Worm (Caenorhabditis elegans) whole organism, young adult: ENCODE measurements around the gene C10G8.3.
A peak's percentile ranks its signal among the peaks of the same experiment; 100 is the strongest.

Experiments
- B0261.1 ChIP-seq: sonication (generic microtip); optimal IDR thresholded peaks from 2 replicates; lab custom pipeline; 2016; ENCODE audit warnings: mild to moderate bottlenecking, missing genetic modification characterization, moderate library complexity, missing compliant biosample characterization
- D2030.7 ChIP-seq: fragments of 200-800 bp; sonication (Bioruptor generic); IDR thresholded peaks from 2 replicates; pipeline ENCODE4 v1.3.6; 2022; ENCODE audit warnings: missing genetic modification reagents, missing genetic modification characterization, missing compliant biosample characterization
- F33H1.4 ChIP-seq: fragments of 200-800 bp; sonication (Bioruptor generic); IDR thresholded peaks from 2 replicates; pipeline ENCODE4 v1.3.6; 2022; ENCODE audit warnings: missing genetic modification reagents, missing genetic modification characterization, missing compliant biosample characterization
- F37B4.10 ChIP-seq: fragments of 200-800 bp; sonication (Bioruptor generic); IDR thresholded peaks from 2 replicates; pipeline ENCODE4 v1.3.6; 2022; ENCODE audit warnings: missing genetic modification characterization, missing compliant biosample characterization
- F39B2.1 ChIP-seq: fragments of 200-800 bp; sonication (Bioruptor generic); IDR thresholded peaks from 2 replicates; pipeline ENCODE4 v1.3.6; 2022; ENCODE audit warnings: missing genetic modification reagents, missing genetic modification characterization, missing compliant biosample characterization
- K12H6.12 ChIP-seq: fragments of 200-800 bp; sonication (Bioruptor generic); optimal IDR thresholded peaks from 2 replicates; lab custom pipeline; 2018; ENCODE audit warnings: mild to moderate bottlenecking, missing genetic modification characterization, missing compliant biosample characterization
- T26A5.8 ChIP-seq: sonication (generic microtip); optimal IDR thresholded peaks from 2 replicates; lab custom pipeline; 2016; ENCODE audit warnings: missing genetic modification characterization, missing compliant biosample characterization
- Y53F4B.3 ChIP-seq: fragments of 200-800 bp; sonication (Bioruptor generic); IDR thresholded peaks from 2 replicates; pipeline ENCODE4 v1.3.6; 2022; ENCODE audit warnings: missing genetic modification reagents, missing genetic modification characterization, missing compliant biosample characterization
- akir-1 ChIP-seq: fragments of 200-800 bp; sonication (Bioruptor generic); optimal IDR thresholded peaks from 2 replicates; lab custom pipeline; 2018; ENCODE audit warnings: mild to moderate bottlenecking, missing genetic modification characterization, moderate library complexity, missing compliant biosample characterization
- attf-3 ChIP-seq: fragments of 200-800 bp; sonication (Bioruptor generic); conservative IDR thresholded peaks from 2 replicates; pipeline ENCODE4 v1.3.6; 2022; ENCODE audit warnings: missing genetic modification reagents, missing genetic modification characterization, missing compliant biosample characterization
- attf-5 ChIP-seq: fragments of 200-800 bp; sonication (Bioruptor generic); optimal IDR thresholded peaks from 2 replicates; lab custom pipeline; 2018; ENCODE audit warnings: mild to moderate bottlenecking, missing genetic modification characterization, missing compliant biosample characterization
- bed-2 ChIP-seq: fragments of 200-800 bp; sonication (Bioruptor generic); IDR thresholded peaks from 2 replicates; pipeline ENCODE4 v1.3.6; 2022; ENCODE audit warnings: missing genetic modification reagents, missing genetic modification characterization, missing compliant biosample characterization
- cebp-1 ChIP-seq, 2 experiments: fragments of 200-800 bp in 1 of 2; sonication (Bioruptor generic) in 1 of 2; sonication (generic microtip) in 1 of 2; IDR thresholded peaks in 1 of 2; optimal IDR thresholded peaks in 1 of 2; 2 replicates each; pipeline versions ENCODE4 v1.3.6 to Lab custom; 2017 to 2022; ENCODE audit warnings: missing compliant biosample characterization in 2 of 2, missing genetic modification characterization in 2 of 2, mild to moderate bottlenecking in 1 of 2, missing genetic modification reagents in 1 of 2, moderate library complexity in 1 of 2
- ceh-27 ChIP-seq: fragments of 200-800 bp; sonication (Bioruptor generic); optimal IDR thresholded peaks from 2 replicates; lab custom pipeline; 2018; ENCODE audit warnings: mild to moderate bottlenecking, missing genetic modification characterization, moderate library complexity, missing compliant biosample characterization
- ceh-58 ChIP-seq: fragments of 200-800 bp; sonication (Bioruptor generic); IDR thresholded peaks from 2 replicates; pipeline ENCODE4 v1.3.6; 2022; ENCODE audit warnings: missing genetic modification characterization, missing compliant biosample characterization
- die-1 ChIP-seq: sonication (generic microtip); optimal IDR thresholded peaks from 2 replicates; lab custom pipeline; 2016; ENCODE audit warnings: missing genotype, mild to moderate bottlenecking, missing genetic modification characterization, missing compliant biosample characterization
- dpl-1 ChIP-seq: fragments of 150-350 bp; optimal IDR thresholded peaks from 2 replicates; lab custom pipeline; 2014; ENCODE audit warnings: missing biosample characterization, missing genetic modification reagents, missing genetic modification characterization
- efl-1 ChIP-seq: fragments of 150-350 bp; optimal IDR thresholded peaks from 2 replicates; lab custom pipeline; 2014; ENCODE audit warnings: missing biosample characterization, missing genetic modification reagents, missing genetic modification characterization
- egl-18 ChIP-seq: fragments of 200-800 bp; sonication (Bioruptor generic); IDR thresholded peaks from 2 replicates; pipeline ENCODE4 v1.3.6; 2022; ENCODE audit warnings: missing genetic modification reagents, missing genetic modification characterization, missing compliant biosample characterization
- him-1 ChIP-seq: sonication (generic microtip); optimal IDR thresholded peaks from 2 replicates; lab custom pipeline; 2016; ENCODE audit warnings: missing genotype, missing genetic modification reagents, missing genetic modification characterization, missing compliant biosample characterization
- hlh-12 ChIP-seq: sonication (generic microtip); optimal IDR thresholded peaks from 2 replicates; lab custom pipeline; 2016; ENCODE audit warnings: missing genetic modification characterization, missing compliant biosample characterization
- lin-26 ChIP-seq: fragments of 200-800 bp; sonication (Bioruptor generic); IDR thresholded peaks from 2 replicates; pipeline ENCODE4 v1.3.6; 2022; ENCODE audit warnings: missing genetic modification reagents, missing genetic modification characterization, missing compliant biosample characterization
- lin-35 ChIP-seq, 3 experiments: fragments of 150-350 bp in 2 of 3; sonication (generic microtip) in 1 of 3; optimal IDR thresholded peaks; 2 replicates each; lab custom pipeline; 2014 to 2018; ENCODE audit warnings: missing biosample characterization in 3 of 3, missing genetic modification characterization in 3 of 3, missing genetic modification reagents in 3 of 3
- lin-54 ChIP-seq: fragments of 200-800 bp; sonication (Bioruptor generic); optimal IDR thresholded peaks from 2 replicates; lab custom pipeline; 2018; ENCODE audit warnings: mild to moderate bottlenecking, missing genetic modification characterization, missing compliant biosample characterization
- lsl-1 ChIP-seq: fragments of 200-800 bp; sonication (Bioruptor generic); optimal IDR thresholded peaks from 2 replicates; lab custom pipeline; 2018; ENCODE audit warnings: mild to moderate bottlenecking, missing genetic modification characterization, moderate library complexity, missing compliant biosample characterization
- lsy-27 ChIP-seq: sonication (generic microtip); optimal IDR thresholded peaks from 2 replicates; lab custom pipeline; 2017; ENCODE audit warnings: missing genetic modification characterization, mild to moderate bottlenecking, missing compliant biosample characterization, antibody characterized with exemption, missing genotype, borderline replicate concordance; ENCODE audit not compliant: insufficient read depth
- mcd-1 ChIP-seq: fragments of 200-800 bp; sonication (Bioruptor generic); IDR thresholded peaks from 2 replicates; pipeline ENCODE4 v1.3.6; 2022; ENCODE audit warnings: missing genetic modification reagents, missing genetic modification characterization, missing compliant biosample characterization
- rcor-1 ChIP-seq: fragments of 200-800 bp; sonication (Bioruptor generic); IDR thresholded peaks from 2 replicates; pipeline ENCODE4 v1.3.6; 2022; ENCODE audit warnings: missing genetic modification reagents, missing genetic modification characterization, missing compliant biosample characterization
- repo-1 ChIP-seq: sonication (generic microtip); optimal IDR thresholded peaks from 2 replicates; lab custom pipeline; 2017; ENCODE audit warnings: mild to moderate bottlenecking, missing genetic modification characterization, missing compliant biosample characterization
- rpc-1 ChIP-seq, 2 experiments: fragments of 150-350 bp in 1 of 2; sonication (generic microtip) in 1 of 2; optimal IDR thresholded peaks; 2 replicates each; lab custom pipeline; 2014 to 2018; ENCODE audit warnings: missing biosample characterization in 1 of 2, missing genetic modification characterization in 1 of 2, missing genetic modification reagents in 1 of 2, missing genotype in 1 of 2
- snpc-4 ChIP-seq, 5 experiments: fragments of 150-350 bp in 1 of 5; sonication (generic microtip) in 4 of 5; optimal IDR thresholded peaks; 2 replicates each; lab custom pipeline; 2014 to 2018; ENCODE audit warnings: missing genetic modification characterization in 5 of 5, missing biosample characterization in 3 of 5, antibody characterized with exemption in 2 of 5, mild to moderate bottlenecking in 2 of 5, missing compliant biosample characterization in 2 of 5, missing genotype in 2 of 5, moderate library complexity in 2 of 5, missing genetic modification reagents in 1 of 5
- sptf-2 ChIP-seq: fragments of 200-800 bp; sonication (Bioruptor generic); optimal IDR thresholded peaks from 2 replicates; lab custom pipeline; 2018; ENCODE audit warnings: mild to moderate bottlenecking, missing genetic modification characterization, missing compliant biosample characterization
- xnd-1 ChIP-seq: sonication (generic microtip); optimal IDR thresholded peaks from 2 replicates; lab custom pipeline; 2016; ENCODE audit warnings: missing genotype, missing genetic modification reagents, missing genetic modification characterization, missing compliant biosample characterization
- ztf-18 ChIP-seq: sonication (generic microtip); optimal IDR thresholded peaks from 2 replicates; lab custom pipeline; 2016; ENCODE audit warnings: missing genotype, mild to moderate bottlenecking, missing genetic modification characterization, missing compliant biosample characterization
- ztf-25 ChIP-seq: fragments of 200-800 bp; sonication (Bioruptor generic); IDR thresholded peaks from 2 replicates; pipeline ENCODE4 v1.3.6; 2022; ENCODE audit warnings: missing genetic modification reagents, missing genetic modification characterization, missing compliant biosample characterization

The C10G8.3 gene

ce11 chrV:5312453-5312852 is at the start of gene C10G8.3:
Gene C10G8.3 (plus strand): TSS chrV:5312753.
- TF ChIP-seq lin-54 (GFP tag; lab: Kevin White, UChicago) (no peak), him-1 (tag; lab: Kevin White, UChicago) (no peak), attf-3 (GFP tag; lab: Robert Waterston, UW) (no peak), cebp-1 (GFP tag; IDR thresholded peaks at IDR 0.05; lab: Robert Waterston, UW) (no peak), cebp-1 (tag; optimal IDR thresholded peaks at IDR 0.05; lab: Kevin White, UChicago) (no peak), lsy-27 (tag; lab: Kevin White, UChicago) (no peak), hlh-12 (tag; lab: Kevin White, UChicago) (no peak), B0261.1 (tag; lab: Kevin White, UChicago) (no peak), Y53F4B.3 (GFP tag; lab: Robert Waterston, UW) (no peak), repo-1 (tag; lab: Kevin White, UChicago) (no peak), K12H6.12 (no peak), attf-5 (no peak), die-1 (no peak), bed-2 (GFP tag; lab: Robert Waterston, UW) (no peak)

ce11 chrV:5262999-5263398 is 49.6 kb upstream of the C10G8.3 start, which contains the start of gene cest-30:
Gene cest-30 (minus strand): TSS chrV:5263099.
- no peak for TF ChIP-seq akir-1 (GFP tag; lab: Kevin White, UChicago)
- no peak for TF ChIP-seq T26A5.8 (tag; lab: Kevin White, UChicago)
- TF ChIP-seq rpc-1 (optimal IDR thresholded peaks at IDR 0.05; lab: Kevin White, UChicago), result no peak
- TF ChIP-seq rpc-1 (tag; optimal IDR thresholded peaks at IDR 0.05; lab: Kevin White, UChicago), result no peak
- TF ChIP-seq sptf-2 (GFP tag; lab: Kevin White, UChicago), result no peak
- TF ChIP-seq attf-5, result no peak

- no peak for TF ChIP-seq Y53F4B.3 (GFP tag; lab: Robert Waterston, UW)
- TF ChIP-seq T26A5.8 (tag; lab: Kevin White, UChicago), result no peak
- TF ChIP-seq F37B4.10, result no peak
- no peak for TF ChIP-seq ztf-25 (GFP tag; lab: Robert Waterston, UW)
These were observed 47.0 kb upstream of the C10G8.3 start, which contains the start of the genes srt-69 and B0238.12 for ce11 chrV:5265581-5265980. Gene srt-69 (minus strand): TSS chrV:5265681. Gene B0238.12 (plus strand): TSS chrV:5265844.

- TF ChIP-seq snpc-4 (GFP tag; optimal IDR thresholded peaks at IDR 0.05; lab: Kevin White, UChicago), result no peak
- TF ChIP-seq snpc-4 (tag; optimal IDR thresholded peaks at IDR 0.05; lab: Kevin White, UChicago), result peak in 1 of 4 experiments; percentile 1
- no peak for TF ChIP-seq rcor-1
- peak; percentile 27; the same call in 1 of the 2 replicates for TF ChIP-seq F33H1.4 (GFP tag; lab: Robert Waterston, UW)
- TF ChIP-seq lin-35 (GFP tag; optimal IDR thresholded peaks at IDR 0.05; lab: Kevin White, UChicago), result peak in 2 of 3 experiments; percentile 24 to 76
- TF ChIP-seq attf-5, result no peak
- TF ChIP-seq xnd-1, result peak; percentile 8
- TF ChIP-seq lsl-1 (GFP tag; lab: Kevin White, UChicago), result peak; percentile 18
- no peak for TF ChIP-seq lin-26 (GFP tag; lab: Robert Waterston, UW)
- TF ChIP-seq egl-18, result no peak
- TF ChIP-seq D2030.7 (GFP tag; lab: Robert Waterston, UW), result peak; percentile 37; the same call in 1 of the 2 replicates
- no peak for TF ChIP-seq F39B2.1 (GFP tag; lab: Robert Waterston, UW)
- peak; percentile 95 for TF ChIP-seq lin-54 (GFP tag; lab: Kevin White, UChicago)
- TF ChIP-seq ceh-27, result no peak
- TF ChIP-seq efl-1, result peak; percentile 79
- peak; percentile 90 for TF ChIP-seq mcd-1 (GFP tag; lab: Robert Waterston, UW)
- peak; percentile 56 for TF ChIP-seq dpl-1 (GFP tag; lab: Kevin White, UChicago)
- no peak for TF ChIP-seq ceh-58 (GFP tag; lab: Robert Waterston, UW)
- TF ChIP-seq ztf-18 (tag; lab: Kevin White, UChicago), result peak; percentile 39
- no peak for TF ChIP-seq sptf-2 (GFP tag; lab: Kevin White, UChicago)
These were observed 43.5 kb upstream of the C10G8.3 start, which contains the start of gene penr-1 for ce11 chrV:5269024-5269535. Gene penr-1 (plus strand): TSS chrV:5269485.
